Fruit fly (Drosophila melanogaster): ENCODE measurements around the gene Vha55.

Vha55 gene

DNA sequence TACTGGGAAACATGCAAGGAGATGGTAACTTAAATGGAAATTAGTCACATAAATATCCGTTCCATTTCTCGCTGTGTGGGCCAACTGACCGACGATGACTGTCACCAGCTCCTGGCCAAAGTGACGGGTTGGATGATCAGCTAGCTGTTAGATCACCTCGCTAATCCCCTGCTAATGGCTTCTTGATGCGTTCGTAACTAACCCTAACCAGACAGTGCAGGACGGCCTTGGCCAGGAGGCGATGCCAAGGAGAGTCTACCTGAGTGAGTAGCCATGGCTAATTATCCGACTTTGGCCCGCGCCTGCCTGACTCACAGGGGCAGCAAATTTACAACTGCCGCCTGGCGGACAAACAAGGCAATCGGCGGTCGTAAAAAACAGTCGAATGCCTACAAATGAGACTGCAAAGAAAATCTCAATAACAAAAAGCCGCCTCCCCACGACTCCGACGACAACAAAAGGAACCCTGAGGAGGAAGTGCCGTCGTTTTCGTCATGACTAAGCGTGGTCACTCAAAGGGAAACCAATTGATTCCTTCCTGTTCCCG, 18.2 kb upstream of the Vha55 start:
- TF ChIP-seq CTCF (optimal IDR thresholded peaks at IDR 0.05) (no peak), CG8478 (optimal IDR thresholded peaks at IDR 0.05) (no peak)

DNA sequence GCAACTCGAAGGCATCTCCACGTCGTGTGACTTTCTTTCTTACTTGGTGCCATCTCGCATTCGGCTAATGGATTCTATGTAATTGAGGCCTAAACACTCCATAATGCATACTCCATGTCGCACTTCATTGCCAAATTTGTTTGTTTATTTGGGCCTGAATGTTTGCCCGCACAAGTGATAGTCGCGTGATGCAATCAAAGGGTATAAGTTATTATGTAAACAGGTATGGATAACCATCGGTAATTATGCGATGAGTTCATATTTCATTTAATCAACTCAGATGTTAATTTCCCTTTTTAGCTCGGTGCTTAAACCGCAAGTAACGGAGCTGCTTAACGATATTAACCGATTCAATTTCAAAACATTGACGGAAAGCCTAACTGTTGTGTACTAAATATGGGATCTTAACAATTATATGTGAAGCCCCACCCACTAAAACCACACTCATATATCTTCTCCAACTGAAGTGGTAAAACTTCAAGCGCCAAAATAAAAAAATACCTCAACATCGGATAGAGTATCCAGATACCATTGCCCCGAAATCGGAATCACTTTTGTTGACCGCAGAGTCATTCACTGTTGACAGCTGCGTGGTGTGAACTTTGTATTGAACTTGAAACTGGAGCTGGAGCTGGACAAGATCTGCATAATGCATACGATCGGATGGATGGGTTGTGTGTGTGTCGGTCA, 17.1 kb upstream of the Vha55 start:
- no peak for TF ChIP-seq CTCF (optimal IDR thresholded peaks at IDR 0.05)
- TF ChIP-seq CG8478 (optimal IDR thresholded peaks at IDR 0.05): no peak

DNA sequence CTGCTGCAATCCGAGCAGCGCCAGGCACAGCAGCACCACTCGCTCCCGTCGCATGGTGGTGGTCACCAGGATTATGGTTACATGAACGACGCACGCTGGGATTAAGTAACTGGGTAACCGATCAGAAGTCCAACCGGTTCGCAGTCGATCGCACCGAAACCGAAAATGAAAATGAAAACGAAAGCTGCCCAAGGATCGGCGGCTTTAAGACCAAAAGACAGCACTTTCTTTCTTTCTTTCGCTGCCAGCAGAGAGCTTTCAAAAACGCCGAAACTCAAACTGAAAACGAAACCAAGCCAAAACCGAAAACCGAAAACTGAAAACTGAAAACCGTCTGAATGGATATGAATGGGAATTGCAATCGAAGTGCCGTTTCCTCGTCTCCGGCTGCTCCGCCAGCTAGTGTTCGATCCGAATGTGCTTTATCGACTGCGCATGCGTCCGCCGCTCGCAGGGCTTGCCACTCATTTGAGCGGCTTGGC, 14.5 kb upstream of the Vha55 start, which contains the start of gene CG6753:
TSS of gene CG6753 (minus strand) at position 432 of the 482 bp plus-strand sequence.
- no peak for TF ChIP-seq CTCF (optimal IDR thresholded peaks at IDR 0.05)
- no peak for TF ChIP-seq CG8478 (optimal IDR thresholded peaks at IDR 0.05)

DNA sequence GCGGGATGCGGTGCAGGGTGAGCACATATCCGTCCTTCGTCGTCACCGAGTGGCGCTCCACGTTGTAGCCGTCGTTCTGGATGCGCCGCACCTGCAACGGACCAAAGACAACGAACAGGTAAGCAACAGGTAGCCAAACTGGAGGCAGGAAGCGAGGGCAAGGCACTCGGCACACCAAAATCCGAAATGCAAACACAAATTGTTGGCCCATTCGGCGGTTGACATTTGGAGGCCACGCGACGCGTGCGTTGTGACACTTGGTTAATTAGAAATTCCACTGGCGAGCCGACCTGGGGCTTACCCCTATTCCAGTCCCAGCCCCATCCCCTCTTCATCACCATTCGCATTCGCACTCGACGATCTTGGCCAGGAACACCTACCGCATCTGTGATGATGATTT, 14.0 kb upstream of the Vha55 start:
- TF ChIP-seq CTCF (optimal IDR thresholded peaks at IDR 0.05) (no peak), CG8478 (optimal IDR thresholded peaks at IDR 0.05) (no peak)

DNA sequence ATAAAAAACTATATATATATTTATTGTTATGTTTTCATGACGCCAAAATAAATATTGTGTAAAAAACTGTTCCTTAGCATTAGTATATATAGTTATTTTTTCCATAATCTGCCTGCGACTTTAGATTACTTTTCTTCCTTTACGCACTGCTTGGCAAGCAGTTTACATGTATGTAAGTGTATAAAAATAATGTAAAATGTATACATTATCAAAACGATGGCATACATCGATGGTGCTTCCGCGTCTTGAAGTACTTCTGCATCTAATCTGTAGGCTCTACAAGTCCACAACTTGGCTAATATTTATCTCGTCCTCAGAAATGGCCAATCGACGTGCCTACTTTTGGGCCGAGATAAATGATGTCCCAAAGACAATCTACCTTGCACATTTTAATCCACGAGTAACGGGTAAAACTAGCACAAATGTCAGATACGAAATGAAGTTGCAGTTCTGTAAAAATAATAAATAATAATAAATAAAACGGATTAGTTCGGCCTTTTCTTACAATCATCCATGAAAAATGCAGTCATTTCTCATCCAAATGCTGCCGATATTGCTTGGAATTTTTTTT, 10.4 kb upstream of the Vha55 start, which contains the start of gene CG11608:
TSS of gene CG11608 (plus strand) at position 521 of the 571 bp plus-strand sequence.
- TF ChIP-seq CG8478 (optimal IDR thresholded peaks at IDR 0.05): no peak
- TF ChIP-seq CTCF (optimal IDR thresholded peaks at IDR 0.05): peak; percentile 62 to 74

DNA sequence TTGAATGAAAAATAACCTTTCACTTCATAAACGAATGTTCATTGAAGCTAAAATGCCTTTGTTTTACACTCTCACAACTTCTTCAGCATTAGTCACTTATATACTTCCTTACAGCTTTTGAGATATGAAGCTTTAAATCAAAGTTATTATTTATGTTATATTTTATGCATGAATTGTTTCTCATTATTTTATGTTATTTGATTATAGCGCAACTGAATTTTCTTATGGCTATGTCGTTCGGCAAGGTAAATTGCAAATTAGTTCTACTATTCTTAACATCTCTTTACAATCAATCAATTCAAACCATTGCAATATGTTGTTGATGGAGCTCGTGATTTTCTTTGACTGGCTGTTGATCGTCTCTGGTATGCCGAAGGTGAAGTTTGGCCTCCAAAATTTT, 8.6 kb upstream of the Vha55 start, which contains the start of gene CG11600:
TSS of gene CG11600 (plus strand) at position 301 of the 400 bp plus-strand sequence.
- TF ChIP-seq CTCF (optimal IDR thresholded peaks at IDR 0.05): no peak

DNA sequence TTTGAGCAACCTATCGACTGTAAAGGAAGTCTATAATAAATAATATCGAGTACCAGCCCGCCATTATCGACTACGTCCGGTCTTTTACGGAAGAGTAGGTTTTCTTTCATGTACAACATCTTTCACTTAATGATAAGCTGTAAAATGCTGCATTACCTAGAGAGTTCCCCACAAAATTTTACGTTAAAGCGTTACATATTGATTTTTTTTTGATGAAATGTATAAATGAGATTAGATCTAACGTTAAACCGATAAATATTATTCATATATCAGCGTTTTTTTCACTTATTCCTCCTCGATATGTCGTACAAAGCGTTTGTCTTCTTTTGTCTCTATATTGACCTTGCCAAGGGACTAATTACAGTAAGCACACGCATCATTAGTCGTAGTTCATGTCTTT, 7.0 kb upstream of the Vha55 start, which contains the start of gene CG11598:
TSS of gene CG11598 (plus strand) at position 301 of the 400 bp plus-strand sequence.
- TF ChIP-seq CTCF (optimal IDR thresholded peaks at IDR 0.05) (no peak), CG8478 (optimal IDR thresholded peaks at IDR 0.05) (no peak)

DNA sequence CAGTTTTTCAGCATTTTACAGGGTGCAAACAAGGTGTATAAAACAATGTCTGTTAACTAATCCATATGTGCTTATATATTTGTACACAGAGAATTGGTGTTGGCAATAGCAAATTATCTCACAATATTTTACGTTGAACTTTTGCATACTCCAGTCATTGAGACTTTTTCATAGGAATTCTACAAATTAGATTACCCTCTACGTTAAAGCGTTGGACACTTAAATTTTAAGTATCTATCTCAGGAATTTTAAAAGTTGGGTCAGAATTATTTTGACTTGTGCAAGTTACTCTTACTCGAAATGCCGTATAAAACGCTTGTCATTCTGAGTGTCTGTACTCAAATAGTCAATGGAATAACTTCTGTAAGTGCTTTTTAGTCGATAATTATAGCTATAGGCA, 5.4 kb upstream of the Vha55 start, which contains the start of gene CG18530:
TSS of gene CG18530 (plus strand) at position 301 of the 400 bp plus-strand sequence.
- TF ChIP-seq CTCF (optimal IDR thresholded peaks at IDR 0.05): no peak
- no peak for TF ChIP-seq CG8478 (optimal IDR thresholded peaks at IDR 0.05)

DNA sequence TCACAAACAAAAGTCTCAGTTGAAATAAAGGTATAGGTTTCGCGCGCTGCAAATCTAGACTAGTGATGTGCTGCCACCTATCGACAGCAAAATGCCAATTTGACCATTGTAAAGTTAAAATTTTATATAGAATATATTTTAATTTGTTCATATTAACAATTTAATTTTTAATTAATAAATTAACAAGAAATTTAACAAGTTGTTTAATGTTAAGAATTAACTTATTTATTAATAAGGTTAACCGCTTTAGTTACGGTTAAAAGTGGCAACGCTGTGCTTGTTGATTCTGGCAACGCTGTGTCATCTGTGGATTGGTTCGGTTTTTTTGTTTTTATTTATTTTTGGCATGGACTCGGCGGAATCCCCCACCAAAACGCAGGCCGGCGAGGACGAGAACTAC, 2.7 kb upstream of the Vha55 start, which contains the start of gene Not10:
TSS of gene Not10 (plus strand) at position 279 of the 400 bp plus-strand sequence.
- TF ChIP-seq CTCF (optimal IDR thresholded peaks at IDR 0.05) (peak in 1 of 2 experiments; percentile 9), CG8478 (optimal IDR thresholded peaks at IDR 0.05) (no peak)

DNA sequence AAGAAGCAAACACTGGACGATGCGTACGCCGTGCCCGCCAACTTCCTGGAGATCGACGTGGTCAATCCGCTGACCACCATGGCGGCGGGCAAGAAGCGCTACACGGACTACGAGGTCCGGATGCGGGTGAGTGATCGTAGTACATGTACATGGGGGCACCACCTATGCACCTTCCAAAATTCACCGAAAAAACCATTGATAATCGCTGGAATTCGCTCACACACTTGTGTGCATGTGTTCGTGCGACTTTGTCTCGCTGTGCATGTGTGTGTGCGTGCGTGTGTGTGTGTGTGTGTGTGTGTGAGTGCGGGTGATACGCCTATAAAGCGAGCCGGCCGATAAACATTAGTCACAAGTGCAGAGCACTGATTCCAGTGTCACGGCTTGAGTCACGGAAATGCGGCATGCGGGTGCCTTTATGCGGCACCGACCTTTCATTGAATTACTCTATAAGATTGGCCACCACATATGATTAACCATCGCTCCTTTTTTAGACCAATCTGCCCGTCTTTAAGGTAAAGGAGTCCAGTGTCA, 833 bp upstream of the Vha55 start:
- TF ChIP-seq CTCF (optimal IDR thresholded peaks at IDR 0.05) (no peak), CG8478 (optimal IDR thresholded peaks at IDR 0.05) (no peak)

DNA sequence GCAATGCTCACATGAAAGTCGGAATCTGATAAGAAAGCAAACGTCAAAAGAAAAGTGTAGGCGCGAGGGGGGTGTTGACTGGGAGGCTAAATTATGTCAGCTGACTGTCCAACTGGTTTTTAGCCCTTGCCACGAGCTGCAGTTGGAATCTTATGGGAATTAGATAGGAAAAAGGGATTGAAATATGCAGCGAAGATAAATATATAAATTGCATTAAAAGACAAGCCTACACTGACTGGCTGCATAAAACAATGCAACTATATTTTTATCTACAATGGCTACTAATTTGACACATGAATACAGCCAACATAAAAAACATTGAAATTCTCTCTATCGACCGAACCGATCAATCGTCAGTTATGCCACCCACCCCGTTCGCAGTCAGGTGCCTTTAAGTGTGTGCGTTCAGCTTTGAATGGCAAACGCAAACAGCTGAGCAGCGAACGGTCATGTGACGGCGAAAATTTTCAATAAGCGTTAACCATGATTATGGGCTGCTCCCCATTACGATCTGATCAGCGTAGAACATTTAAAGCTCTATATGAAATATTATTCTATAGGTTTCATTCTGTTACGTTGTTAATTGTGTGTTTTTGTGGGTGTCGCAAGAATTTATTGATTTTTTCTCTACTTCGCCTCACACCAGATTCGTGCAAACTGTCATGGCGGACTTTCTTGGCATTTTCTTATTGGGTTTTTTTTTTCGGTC, 801 bp downstream of the Vha55 start:
- no peak for TF ChIP-seq CG8478 (optimal IDR thresholded peaks at IDR 0.05)
- no peak for TF ChIP-seq CTCF (optimal IDR thresholded peaks at IDR 0.05)

DNA sequence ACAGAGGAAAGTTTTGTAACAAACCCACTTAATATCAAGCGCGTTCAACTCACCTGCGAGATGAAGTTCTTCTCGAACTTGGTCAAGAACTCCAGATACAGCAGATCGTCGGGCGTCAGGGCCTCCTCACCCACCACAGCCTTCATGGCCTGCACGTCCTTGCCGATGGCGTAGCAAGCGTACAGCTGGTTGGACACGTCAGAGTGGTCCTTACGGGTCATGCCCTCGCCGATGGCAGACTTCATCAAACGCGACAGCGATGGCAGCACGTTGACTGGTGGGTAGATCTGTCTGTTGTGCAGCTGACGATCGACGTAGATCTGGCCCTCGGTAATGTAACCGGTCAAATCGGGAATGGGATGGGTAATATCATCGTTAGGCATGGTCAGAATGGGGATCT, 2.7 kb downstream of the Vha55 start:
- TF ChIP-seq CG8478 (optimal IDR thresholded peaks at IDR 0.05) (no peak), CTCF (optimal IDR thresholded peaks at IDR 0.05) (no peak)

DNA sequence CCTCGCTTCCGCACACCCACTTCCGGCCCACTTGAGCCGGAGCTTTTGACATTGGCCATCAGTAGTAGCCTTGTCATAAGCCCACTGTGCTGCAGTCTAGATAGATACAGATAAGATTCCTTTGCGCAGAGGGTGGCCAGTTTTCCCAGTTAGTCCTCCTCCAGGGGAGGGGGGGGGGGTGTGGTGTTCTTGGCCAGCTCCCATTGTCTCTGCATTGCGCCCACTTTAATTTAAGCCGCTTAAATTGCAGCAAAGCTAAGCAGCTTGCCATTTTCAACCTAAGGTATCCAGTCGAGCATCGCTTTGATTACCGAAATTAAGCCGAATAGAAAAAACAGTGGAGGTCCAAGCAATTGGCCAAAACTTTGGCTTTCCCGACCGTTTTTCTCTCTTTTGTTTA, 4.9 kb downstream of the Vha55 start:
- TF ChIP-seq CTCF (optimal IDR thresholded peaks at IDR 0.05): no peak
- no peak for TF ChIP-seq CG8478 (optimal IDR thresholded peaks at IDR 0.05)

DNA sequence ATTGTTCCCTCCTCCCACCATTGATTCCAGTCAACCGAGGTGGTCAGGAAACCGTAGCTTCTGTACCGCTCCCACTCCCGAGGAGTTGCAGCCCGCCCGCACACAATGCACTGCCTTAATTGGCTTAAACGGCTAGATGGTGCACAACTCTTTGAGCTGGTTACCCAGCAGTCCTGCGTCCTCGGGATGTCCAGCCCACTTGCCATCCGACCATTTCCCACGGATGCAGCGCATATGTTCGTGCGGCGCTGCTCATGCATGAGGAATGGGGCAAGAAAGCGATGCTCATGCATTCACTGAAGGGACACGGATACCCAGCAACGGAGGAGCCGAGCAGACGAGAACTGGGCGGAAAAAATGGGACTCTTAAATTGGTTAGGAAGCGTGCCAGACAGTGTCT, 12.1 kb downstream of the Vha55 start:
- TF ChIP-seq CTCF (optimal IDR thresholded peaks at IDR 0.05): no peak
- no peak for TF ChIP-seq CG8478 (optimal IDR thresholded peaks at IDR 0.05)

DNA sequence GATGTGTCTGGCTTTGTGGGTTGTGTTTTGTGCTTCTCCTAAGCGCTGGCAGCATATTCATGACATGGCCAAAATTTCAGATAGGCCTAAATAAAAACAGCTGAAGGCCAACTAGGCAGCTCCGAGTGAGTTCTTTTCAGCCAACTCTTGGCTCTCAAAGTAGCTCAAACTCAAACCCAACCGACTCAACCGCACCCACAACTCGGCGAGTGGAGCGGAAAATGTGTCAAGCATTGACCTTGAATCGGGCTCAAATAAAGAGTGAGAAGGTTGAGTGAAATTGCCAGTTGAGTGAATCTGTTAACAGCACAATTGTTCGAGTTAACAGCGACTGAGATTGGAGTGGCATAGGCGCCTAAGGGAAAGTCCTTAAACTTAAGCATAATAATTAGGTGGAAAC, 15.7 kb downstream of the Vha55 start:
- TF ChIP-seq CG8478 (optimal IDR thresholded peaks at IDR 0.05) (no peak), CTCF (optimal IDR thresholded peaks at IDR 0.05) (no peak)

Measured in S2 (cell line).